Fruit fly (Drosophila melanogaster) whole organism, embryonic: ENCODE data around the gene CG14282.

Experiments
- ATbp ChIP-seq: fragments of 200-800 bp; sonication (Bioruptor generic); optimal IDR thresholded peaks from 2 replicates; lab custom pipeline; 2017; ENCODE audit warnings: missing biosample characterization, mild to moderate bottlenecking, missing genetic modification characterization, missing genetic modification reagents
- Adf1 ChIP-seq: fragments of 200-800 bp; sonication (Bioruptor generic); IDR thresholded peaks from 2 replicates; pipeline ENCODE4 v1.3.6; 2022; ENCODE audit warnings: missing biosample characterization, missing genetic modification characterization
- CG10431 ChIP-seq: fragments of 200-800 bp; sonication (Bioruptor generic); optimal IDR thresholded peaks from 3 replicates; lab custom pipeline; 2018; ENCODE audit warnings: missing biosample characterization, mild to moderate bottlenecking, missing genetic modification characterization
- CG10565 ChIP-seq: fragments of 200-800 bp; sonication (Bioruptor generic); optimal IDR thresholded peaks from 3 replicates; lab custom pipeline; 2016; ENCODE audit warnings: missing biosample characterization, mild to moderate bottlenecking, missing genetic modification characterization
- CG10654 ChIP-seq: fragments of 200-800 bp; sonication (Bioruptor generic); optimal IDR thresholded peaks from 2 replicates; lab custom pipeline; 2016; ENCODE audit warnings: missing biosample characterization, missing genetic modification characterization
- CG11247 ChIP-seq: fragments of 200-800 bp; sonication (Bioruptor generic); IDR thresholded peaks from 2 replicates; pipeline ENCODE4 v1.3.6; 2022; ENCODE audit warnings: missing biosample characterization, missing genetic modification characterization
- CG12299 ChIP-seq: fragments of 200-800 bp; sonication (Bioruptor generic); optimal IDR thresholded peaks from 2 replicates; lab custom pipeline; 2018; ENCODE audit warnings: missing biosample characterization, mild to moderate bottlenecking, missing genetic modification characterization
- CG13123 ChIP-seq: fragments of 200-800 bp; sonication (Bioruptor generic); optimal IDR thresholded peaks from 2 replicates; lab custom pipeline; 2016; ENCODE audit warnings: missing biosample characterization, missing genetic modification characterization
- CG13424 ChIP-seq: fragments of 200-800 bp; sonication (Bioruptor generic); optimal IDR thresholded peaks from 2 replicates; lab custom pipeline; 2019; ENCODE audit warnings: missing biosample characterization, mild to moderate bottlenecking, missing genetic modification characterization, moderate library complexity
- CG13624 ChIP-seq: fragments of 200-800 bp; sonication (Bioruptor generic); optimal IDR thresholded peaks from 2 replicates; lab custom pipeline; 2016; ENCODE audit warnings: missing biosample characterization, missing genetic modification characterization
- CG14667 ChIP-seq: fragments of 200-800 bp; sonication (Bioruptor generic); IDR thresholded peaks from 2 replicates; pipeline ENCODE4 v1.3.6; 2022; ENCODE audit warnings: missing biosample characterization, missing genetic modification characterization
- CG14860 ChIP-seq: fragments of 200-800 bp; sonication (Bioruptor generic); IDR thresholded peaks from 3 replicates; pipeline ENCODE4 v1.3.6; 2022; ENCODE audit warnings: missing biosample characterization, missing genetic modification characterization; ENCODE audit not compliant: partially characterized antibody
- CG15479 ChIP-seq: fragments of 200-800 bp; sonication (Bioruptor generic); optimal IDR thresholded peaks from 3 replicates; lab custom pipeline; 2019; ENCODE audit warnings: missing biosample characterization, mild to moderate bottlenecking, missing genetic modification characterization, moderate library complexity
- CG15601 ChIP-seq: fragments of 200-800 bp; sonication (Bioruptor generic); optimal IDR thresholded peaks from 3 replicates; lab custom pipeline; 2019; ENCODE audit warnings: missing biosample characterization, mild to moderate bottlenecking, missing genetic modification characterization, moderate library complexity
- CG16779 ChIP-seq: fragments of 200-800 bp; sonication (Bioruptor generic); IDR thresholded peaks from 2 replicates; pipeline ENCODE4 v1.3.6; 2022; ENCODE audit warnings: missing biosample characterization, missing genetic modification characterization
- CG16863 ChIP-seq: fragments of 200-800 bp; sonication (Bioruptor generic); optimal IDR thresholded peaks from 3 replicates; lab custom pipeline; 2016; ENCODE audit warnings: missing biosample characterization, missing genetic modification characterization
- CG18764 ChIP-seq: fragments of 200-800 bp; sonication (Bioruptor generic); optimal IDR thresholded peaks from 3 replicates; lab custom pipeline; 2016; ENCODE audit warnings: missing biosample characterization, missing genetic modification characterization
- CG2889 ChIP-seq: fragments of 200-800 bp; sonication (Bioruptor generic); IDR thresholded peaks from 3 replicates; pipeline ENCODE4 v1.3.6; 2022; ENCODE audit warnings: missing biosample characterization, missing genetic modification characterization
- CG4424 ChIP-seq: fragments of 200-800 bp; sonication (Bioruptor generic); optimal IDR thresholded peaks from 3 replicates; lab custom pipeline; 2016; ENCODE audit warnings: missing biosample characterization, missing genetic modification characterization
- CG6791 ChIP-seq: fragments of 200-800 bp; sonication (Bioruptor generic); IDR thresholded peaks from 3 replicates; pipeline ENCODE4 v1.3.6; 2022; ENCODE audit warnings: missing biosample characterization, missing genetic modification characterization; ENCODE audit not compliant: partially characterized antibody
- CG6813 ChIP-seq: fragments of 200-800 bp; sonication (Bioruptor generic); optimal IDR thresholded peaks from 2 replicates; lab custom pipeline; 2017; ENCODE audit warnings: missing biosample characterization, missing genetic modification characterization, mild to moderate bottlenecking, moderate library complexity, missing genetic modification reagents
- CG8924 ChIP-seq: fragments of 200-800 bp; optimal IDR thresholded peaks from 3 replicates; lab custom pipeline; 2019; ENCODE audit warnings: missing biosample characterization, mild to moderate bottlenecking, missing genetic modification characterization, moderate library complexity
- CG9817 ChIP-seq: fragments of 200-800 bp; sonication (Bioruptor generic); optimal IDR thresholded peaks from 2 replicates; lab custom pipeline; 2018; ENCODE audit warnings: missing biosample characterization, mild to moderate bottlenecking, missing genetic modification characterization, moderate library complexity
- CG9932 ChIP-seq: fragments of 200-800 bp; sonication (Bioruptor generic); IDR thresholded peaks from 2 replicates; pipeline ENCODE4 v1.3.6; 2022; ENCODE audit warnings: missing biosample characterization, missing genetic modification characterization
- CkIIα-i1 ChIP-seq: fragments of 200-800 bp; sonication (Bioruptor generic); IDR thresholded peaks from 2 replicates; pipeline ENCODE4 v1.3.6; 2022; ENCODE audit warnings: missing biosample characterization, missing genetic modification characterization
- Dbx ChIP-seq: fragments of 200-800 bp; sonication (Bioruptor generic); IDR thresholded peaks from 3 replicates; pipeline ENCODE4 v1.3.6; 2022; ENCODE audit warnings: missing biosample characterization, missing genetic modification characterization
- Dll ChIP-seq: fragments of 200-800 bp; sonication (Bioruptor generic); IDR thresholded peaks from 4 replicates; pipeline ENCODE4 v1.3.6; 2022; ENCODE audit warnings: missing biosample characterization, missing genetic modification characterization; ENCODE audit not compliant: partially characterized antibody
- Doc2 ChIP-seq: fragments of 200-800 bp; sonication (Bioruptor generic); IDR thresholded peaks from 2 replicates; pipeline ENCODE4 v1.3.6; 2022; ENCODE audit warnings: missing biosample characterization, missing genetic modification characterization
- Elba2 ChIP-seq: fragments of 200-800 bp; sonication (Bioruptor generic); optimal IDR thresholded peaks from 3 replicates; lab custom pipeline; 2016; ENCODE audit warnings: missing biosample characterization, missing genetic modification characterization
- Hmx ChIP-seq: fragments of 200-800 bp; sonication (Bioruptor generic); optimal IDR thresholded peaks from 2 replicates; lab custom pipeline; 2016; ENCODE audit warnings: missing biosample characterization, missing genetic modification characterization
- Hsf ChIP-seq: fragments of 200-800 bp; sonication (Bioruptor generic); optimal IDR thresholded peaks from 3 replicates; lab custom pipeline; 2016; ENCODE audit warnings: missing biosample characterization, missing genetic modification characterization
- Meics ChIP-seq: fragments of 200-800 bp; sonication (Bioruptor generic); optimal IDR thresholded peaks from 2 replicates; lab custom pipeline; 2017; ENCODE audit warnings: missing biosample characterization, mild to moderate bottlenecking, missing genetic modification characterization
- Myb ChIP-seq: fragments of 200-800 bp; sonication (Bioruptor generic); optimal IDR thresholded peaks from 2 replicates; lab custom pipeline; 2016; ENCODE audit warnings: missing biosample characterization, missing genetic modification characterization
- NC2β ChIP-seq: fragments of 200-800 bp; sonication (Bioruptor generic); optimal IDR thresholded peaks from 2 replicates; lab custom pipeline; 2016; ENCODE audit warnings: missing biosample characterization, missing genetic modification characterization
- Nf-YC ChIP-seq: fragments of 200-800 bp; optimal IDR thresholded peaks from 3 replicates; lab custom pipeline; 2019; ENCODE audit warnings: missing biosample characterization, mild to moderate bottlenecking, missing genetic modification characterization, moderate library complexity
- Scr ChIP-seq: fragments of 200-800 bp; sonication (Bioruptor generic); IDR thresholded peaks from 2 replicates; pipeline ENCODE4 v1.3.6; 2022; ENCODE audit warnings: missing biosample characterization, missing genetic modification characterization; ENCODE audit not compliant: partially characterized antibody
- Stat92E ChIP-seq, 3 experiments: fragments of >200 bp in 2 of 3; fragments of 200-800 bp in 1 of 3; sonication (Bioruptor generic) in 1 of 3; optimal IDR thresholded peaks; 2 replicates each; lab custom pipeline; 2017 to 2019; ENCODE audit warnings: missing biosample characterization in 3 of 3, missing genetic modification characterization in 3 of 3, mild to moderate bottlenecking in 1 of 3, moderate library complexity in 1 of 3
- Trl ChIP-seq, 3 experiments: fragments of >200 bp in 2 of 3; fragments of 200-800 bp in 1 of 3; sonication (Bioruptor generic) in 1 of 3; optimal IDR thresholded peaks; 2 replicates in 1 of 3; 3 replicates in 2 of 3; lab custom pipeline; 2016 to 2017; ENCODE audit warnings: missing biosample characterization in 1 of 3, missing genetic modification characterization in 1 of 3
- corto ChIP-seq: fragments of 200-800 bp; sonication (Bioruptor generic); optimal IDR thresholded peaks from 2 replicates; lab custom pipeline; 2016; ENCODE audit warnings: missing biosample characterization, mild to moderate bottlenecking, missing genetic modification characterization, moderate library complexity
- crol ChIP-seq: fragments of 200-800 bp; sonication (Bioruptor generic); IDR thresholded peaks from 2 replicates; pipeline ENCODE4 v1.3.6; 2022; ENCODE audit warnings: missing biosample characterization, missing genetic modification characterization
- dan ChIP-seq: fragments of 200-800 bp; sonication (Bioruptor generic); IDR thresholded peaks from 2 replicates; pipeline ENCODE4 v1.3.6; 2022; ENCODE audit warnings: missing biosample characterization, missing genetic modification characterization
- gcm2 ChIP-seq: fragments of 200-800 bp; sonication (Bioruptor generic); optimal IDR thresholded peaks from 2 replicates; lab custom pipeline; 2016; ENCODE audit warnings: missing biosample characterization, missing genetic modification characterization
- gsb ChIP-seq: fragments of 200-800 bp; sonication (Bioruptor generic); IDR thresholded peaks from 2 replicates; pipeline ENCODE4 v1.3.6; 2022; ENCODE audit warnings: missing biosample characterization, missing genetic modification characterization
- nmo ChIP-seq: fragments of 200-800 bp; sonication (Bioruptor generic); optimal IDR thresholded peaks from 2 replicates; lab custom pipeline; 2018; ENCODE audit warnings: missing biosample characterization, mild to moderate bottlenecking, missing genetic modification characterization, moderate library complexity
- salm ChIP-seq: fragments of 200-800 bp; sonication (Bioruptor generic); optimal IDR thresholded peaks from 2 replicates; lab custom pipeline; 2018; ENCODE audit warnings: missing biosample characterization, mild to moderate bottlenecking, missing genetic modification characterization
- slp2 ChIP-seq: fragments of 200-800 bp; sonication (Bioruptor generic); optimal IDR thresholded peaks from 2 replicates; lab custom pipeline; 2016; ENCODE audit warnings: missing biosample characterization, missing genetic modification characterization
- so ChIP-seq: fragments of 200-800 bp; sonication (Bioruptor generic); IDR thresholded peaks from 3 replicates; pipeline ENCODE4 v1.3.6; 2022; ENCODE audit warnings: missing biosample characterization, missing genetic modification characterization
- toy ChIP-seq: fragments of 200-800 bp; sonication (Bioruptor generic); IDR thresholded peaks from 2 replicates; pipeline ENCODE4 v1.3.6; 2022; ENCODE audit warnings: missing biosample characterization, missing genetic modification characterization
- vnd ChIP-seq: fragments of 200-800 bp; sonication (Bioruptor generic); IDR thresholded peaks from 3 replicates; pipeline ENCODE4 v1.3.6; 2022; ENCODE audit warnings: missing biosample characterization, missing genetic modification characterization; ENCODE audit not compliant: partially characterized antibody
- vvl ChIP-seq: fragments of 200-800 bp; sonication (Bioruptor generic); IDR thresholded peaks from 2 replicates; pipeline ENCODE4 v1.3.6; 2022; ENCODE audit warnings: missing biosample characterization, missing genetic modification characterization
- wek ChIP-seq: fragments of 200-800 bp; sonication (Bioruptor generic); optimal IDR thresholded peaks from 3 replicates; lab custom pipeline; 2018; ENCODE audit warnings: missing biosample characterization, mild to moderate bottlenecking, missing genetic modification characterization, moderate library complexity

CG14282 gene

dm6 chr3R:19181214-19181613 lies 4.4 kb downstream of the CG14282 start (continued):
- TF ChIP-seq CG6791 (GFP tag; lab: Robert Waterston, UW) (no peak), CG2889 (GFP tag; lab: Robert Waterston, UW) (no peak), Nf-YC (tag; lab: Kevin White, UChicago) (no peak), Scr (GFP tag; lab: Robert Waterston, UW) (no peak), Stat92E (GFP tag; optimal IDR thresholded peaks at IDR 0.05; lab: Kevin White, UChicago) (no peak), ATbp (no peak), CG11247 (GFP tag; lab: Robert Waterston, UW) (no peak), vnd (GFP tag; lab: Robert Waterston, UW) (no peak), CG13424 (peak; percentile 28), Meics (GFP tag; lab: Kevin White, UChicago) (no peak), CG12299 (tag; lab: Kevin White, UChicago) (no peak), Trl (optimal IDR thresholded peaks at IDR 0.05; lab: Kevin White, UChicago) (no peak), Trl (GFP tag; optimal IDR thresholded peaks at IDR 0.05; lab: Kevin White, UChicago) (no peak), Myb (GFP tag; lab: Kevin White, UChicago) (no peak), gsb (GFP tag; lab: Robert Waterston, UW) (no peak), CG10565 (GFP tag; lab: Kevin White, UChicago) (no peak), CG10431 (GFP tag; lab: Kevin White, UChicago) (no peak), Elba2 (GFP tag; lab: Kevin White, UChicago) (no peak), nmo (GFP tag; lab: Kevin White, UChicago) (peak; percentile 10), CG6813 (GFP tag; lab: Kevin White, UChicago) (no peak), CG9932 (GFP tag; lab: Robert Waterston, UW) (peak; percentile 18; the same call in 1 of the 2 replicates), Hsf (GFP tag; lab: Kevin White, UChicago) (peak; percentile 8), CG15601 (tag; lab: Kevin White, UChicago) (no peak), gcm2 (GFP tag; lab: Kevin White, UChicago) (no peak), Hmx (no peak), CG13123 (GFP tag; lab: Kevin White, UChicago) (no peak), vvl (GFP tag; lab: Robert Waterston, UW) (no peak), CG13624 (GFP tag; lab: Kevin White, UChicago) (no peak), slp2 (GFP tag; lab: Kevin White, UChicago) (no peak), CG14860 (GFP tag; lab: Robert Waterston, UW) (no peak), CG9817 (tag; lab: Kevin White, UChicago) (peak; percentile 16), Dll (GFP tag; lab: Robert Waterston, UW) (no peak), CG15479 (GFP tag; lab: Kevin White, UChicago) (no peak), salm (tag; lab: Kevin White, UChicago) (no peak), dan (GFP tag; lab: Robert Waterston, UW) (no peak), CkIIα-i1 (GFP tag; lab: Robert Waterston, UW) (no peak), CG16863 (GFP tag; lab: Kevin White, UChicago) (no peak), Dbx (GFP tag; lab: Robert Waterston, UW) (no peak), CG10654 (no peak), Doc2 (no peak), crol (no peak), so (GFP tag; lab: Robert Waterston, UW) (no peak), CG16779 (GFP tag; lab: Robert Waterston, UW) (no peak), wek (no peak), CG18764 (GFP tag; lab: Kevin White, UChicago) (no peak), CG14667 (no peak), CG8924 (peak; percentile 5), NC2β (GFP tag; lab: Kevin White, UChicago) (no peak), corto (no peak), Adf1 (GFP tag; lab: Robert Waterston, UW) (no peak), toy (GFP tag; lab: Robert Waterston, UW) (no peak), CG4424 (GFP tag; lab: Kevin White, UChicago) (no peak)
